Fruit fly (Drosophila melanogaster): ENCODE measurements around the gene Nop56.
A peak's percentile ranks its signal among the peaks of the same experiment; 100 is the strongest.

Nop56 gene

DNA sequence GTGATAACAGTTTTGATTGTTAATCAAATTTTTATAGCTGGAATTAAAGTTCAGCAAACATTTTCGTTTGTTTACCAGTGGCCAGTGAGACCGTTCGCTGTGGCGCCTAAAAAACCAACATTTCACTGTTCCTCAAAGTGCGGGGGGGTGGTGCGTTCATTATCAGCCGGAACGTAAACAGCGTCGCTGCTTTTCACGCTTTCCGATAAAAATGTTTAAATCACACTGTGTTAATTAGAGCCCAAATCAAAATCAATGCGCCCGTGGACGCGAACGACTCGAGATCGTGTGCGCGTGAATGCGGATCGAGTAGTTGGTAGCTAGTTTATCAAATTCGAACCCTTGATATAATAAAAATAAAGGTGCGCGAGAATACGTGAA lies 27.0 kb upstream of the Nop56 start, which contains the start of gene CG34376 (continued):
- TF ChIP-seq CG18764 (GFP tag; optimal IDR thresholded peaks at IDR 0.05) (peak; percentile 40), mirr (GFP tag; optimal IDR thresholded peaks at IDR 0.05) (peak; percentile 85), CG6813 (GFP tag; optimal IDR thresholded peaks at IDR 0.05) (peak; percentile 45), CkIIα-i1 (GFP tag; IDR thresholded peaks at IDR 0.05) (no peak), unc-4 (GFP tag; IDR thresholded peaks at IDR 0.05; ENCODE audit: partially characterized antibody) (no peak), Med (GFP tag) (peak; percentile 90), CG10366 (GFP tag; IDR thresholded peaks at IDR 0.05) (peak; percentile 34; the same call in 1 of the 2 replicates), Hmx (GFP tag; optimal IDR thresholded peaks at IDR 0.05) (no peak), zen2 (GFP tag; IDR thresholded peaks at IDR 0.05; ENCODE audit: partially characterized antibody) (no peak), tgo (GFP tag; IDR thresholded peaks at IDR 0.05) (peak; percentile 17; the same call in 2 of the 3 replicates), Nf-YB (GFP tag; optimal IDR thresholded peaks at IDR 0.05) (no peak), so (GFP tag; IDR thresholded peaks at IDR 0.05) (no peak), Nf-YA (GFP tag; IDR thresholded peaks at IDR 0.05) (peak; percentile 22; the same call in 1 of the 2 replicates), ham (GFP tag; IDR thresholded peaks at IDR 0.05) (peak; percentile 61; the same call in 1 of the 2 replicates), CG34224 (GFP tag; IDR thresholded peaks at IDR 0.05; ENCODE audit: partially characterized antibody) (peak; percentile 29; the same call in 1 of the 3 replicates), en (GFP tag; optimal IDR thresholded peaks at IDR 0.05) (no peak), sob (GFP tag; IDR thresholded peaks at IDR 0.05) (peak; percentile 31), CG1233 (GFP tag; optimal IDR thresholded peaks at IDR 0.05) (peak; percentile 10), CG11560 (tag; IDR thresholded peaks at IDR 0.05) (peak; percentile 17; the same call in 1 of the 3 replicates), unpg (GFP tag; optimal IDR thresholded peaks at IDR 0.05) (peak; percentile 28), pfk (GFP tag; optimal IDR thresholded peaks at IDR 0.05) (peak; percentile 25), dimm (GFP tag; IDR thresholded peaks at IDR 0.05) (no peak), CG10565 (GFP tag; optimal IDR thresholded peaks at IDR 0.05) (no peak), CG10462 (GFP tag; optimal IDR thresholded peaks at IDR 0.05) (no peak), grn (GFP tag; optimal IDR thresholded peaks at IDR 0.05) (peak; percentile 77), CG9797 (GFP tag; optimal IDR thresholded peaks at IDR 0.05) (peak; percentile 79), NC2β (GFP tag; optimal IDR thresholded peaks at IDR 0.05) (no peak), ro (GFP tag; IDR thresholded peaks at IDR 0.05) (no peak), bcd (GFP tag; optimal IDR thresholded peaks at IDR 0.05) (peak; percentile 28), Hsf (GFP tag; optimal IDR thresholded peaks at IDR 0.05) (no peak), CG8290 (GFP tag; optimal IDR thresholded peaks at IDR 0.05) (no peak), CG8290 (tag; optimal IDR thresholded peaks at IDR 0.05) (peak in 1 of 2 experiments; percentile 69), Bgb (GFP tag; IDR thresholded peaks at IDR 0.05; ENCODE audit: partially characterized antibody) (peak; percentile 36; the same call in 1 of the 2 replicates), p53 (GFP tag; optimal IDR thresholded peaks at IDR 0.05) (no peak), Nf-YC (tag; optimal IDR thresholded peaks at IDR 0.05) (peak; percentile 54), CG14441 (GFP tag; IDR thresholded peaks at IDR 0.05) (peak; percentile 69; the same call in 1 of the 2 replicates), ash1 (GFP tag; optimal IDR thresholded peaks at IDR 0.05) (peak; percentile 72), kay (GFP tag; optimal IDR thresholded peaks at IDR 0.05) (no peak), ci (GFP tag; IDR thresholded peaks at IDR 0.05) (peak; percentile 77; the same call in 1 of the 3 replicates), CG15696 (tag; optimal IDR thresholded peaks at IDR 0.05) (no peak), CG13424 (tag; optimal IDR thresholded peaks at IDR 0.05) (peak; percentile 47), Rfx (GFP tag; IDR thresholded peaks at IDR 0.05) (peak; percentile 62), CG14965 (GFP tag; optimal IDR thresholded peaks at IDR 0.05; ENCODE audit: borderline replicate concordance) (no peak), CG32532 (GFP tag; IDR thresholded peaks at IDR 0.05) (peak; percentile 48), klu (GFP tag; IDR thresholded peaks at IDR 0.05) (peak; percentile 34; the same call in 1 of the 2 replicates), eve (GFP tag; optimal IDR thresholded peaks at IDR 0.05) (no peak), Hmr (GFP tag; optimal IDR thresholded peaks at IDR 0.05) (peak; percentile 44), zfh1 (GFP tag; IDR thresholded peaks at IDR 0.05) (peak; percentile 71), Dref (GFP tag; IDR thresholded peaks at IDR 0.05) (peak; percentile 52), prd (optimal IDR thresholded peaks at IDR 0.05) (no peak), prd (GFP tag; IDR thresholded peaks at IDR 0.05) (0 out of 3 replicates have a peak, but pooled peaks have one; percentile 4), hth (optimal IDR thresholded peaks at IDR 0.05) (no peak)

Data from whole organism, embryonic.